Fruit fly (Drosophila melanogaster): Measurements from ENCODE around the gene CG1161.

DNA sequence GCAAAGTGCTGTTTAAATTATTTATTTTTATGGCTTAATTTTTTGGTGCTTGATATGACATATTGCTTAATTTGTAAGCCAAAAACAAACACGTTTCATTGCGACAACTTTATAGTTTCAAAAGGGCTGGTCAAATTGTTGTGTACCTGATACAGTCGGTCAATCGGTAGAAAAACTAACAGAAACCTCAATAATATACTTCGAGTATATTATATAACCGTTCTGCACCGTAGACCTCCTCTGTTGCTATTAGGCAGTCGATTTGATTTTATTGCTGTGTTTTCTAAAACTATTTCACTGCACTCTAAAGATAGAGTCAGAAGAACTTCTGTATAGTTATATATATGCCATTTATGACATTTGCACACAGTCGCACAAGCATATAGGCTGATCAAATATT, 44.6 kb upstream of the CG1161 start:
- no peak for TF ChIP-seq cic (GFP tag; optimal IDR thresholded peaks at IDR 0.05)
- no peak for TF ChIP-seq cnc (optimal IDR thresholded peaks at IDR 0.05)
- no peak for TF ChIP-seq CG5204 (GFP tag; optimal IDR thresholded peaks at IDR 0.05)
- TF ChIP-seq tj (GFP tag; optimal IDR thresholded peaks at IDR 0.05): no peak
- TF ChIP-seq CG7101 (tag; optimal IDR thresholded peaks at IDR 0.05): no peak
- TF ChIP-seq bab1 (GFP tag; optimal IDR thresholded peaks at IDR 0.05): no peak
- TF ChIP-seq kay (GFP tag; ENCODE audit: borderline replicate concordance): peak; percentile 73
- no peak for TF ChIP-seq Hr96 (GFP tag; optimal IDR thresholded peaks at IDR 0.05)
- no peak for TF ChIP-seq CG11617 (GFP tag; optimal IDR thresholded peaks at IDR 0.05)
- TF ChIP-seq CG1620 (GFP tag; optimal IDR thresholded peaks at IDR 0.05): no peak
- no peak for TF ChIP-seq toe (GFP tag; optimal IDR thresholded peaks at IDR 0.05)
- no peak for TF ChIP-seq CG33017 (tag; optimal IDR thresholded peaks at IDR 0.05)
- no peak for TF ChIP-seq Crg-1 (GFP tag; optimal IDR thresholded peaks at IDR 0.05)
- TF ChIP-seq CG14711 (tag; optimal IDR thresholded peaks at IDR 0.05): no peak

Measured in whole organism, adult.